Worm (Caenorhabditis elegans) whole organism, midembryonic: Measurements from ENCODE around the gene C33A12.3.

Experiments used
- T22C8.4 ChIP-seq: fragments of 200-800 bp; sonication (Bioruptor generic); IDR thresholded peaks from 2 replicates; pipeline ENCODE4 v1.3.6; 2022; ENCODE audit warnings: missing genetic modification characterization, missing compliant biosample characterization
- cog-1 ChIP-seq: sonication (generic microtip); optimal IDR thresholded peaks from 2 replicates; lab custom pipeline; 2016; ENCODE audit warnings: missing genetic modification characterization, missing compliant biosample characterization
- flt-1 ChIP-seq: fragments of 200-800 bp; sonication (Bioruptor generic); IDR thresholded peaks from 2 replicates; pipeline ENCODE4 v1.3.6; 2022; ENCODE audit warnings: missing genetic modification characterization, missing compliant biosample characterization
- klf-2 ChIP-seq: fragments of 200-800 bp; sonication (Bioruptor generic); conservative IDR thresholded peaks from 2 replicates; pipeline ENCODE4 v1.3.6; 2022; ENCODE audit warnings: missing genetic modification reagents, missing genetic modification characterization, missing compliant biosample characterization
- med-1 ChIP-seq: sonication (generic microtip); optimal IDR thresholded peaks from 2 replicates; lab custom pipeline; 2017; ENCODE audit warnings: missing genetic modification characterization, mild to moderate bottlenecking, missing compliant biosample characterization, antibody characterized with exemption, missing genetic modification reagents; ENCODE audit not compliant: insufficient read depth
- ref-1 ChIP-seq: fragments of 200-800 bp; sonication (Bioruptor generic); conservative IDR thresholded peaks from 2 replicates; pipeline ENCODE4 v1.3.6; 2022; ENCODE audit warnings: missing genetic modification reagents, missing genetic modification characterization, missing compliant biosample characterization
- tab-1 ChIP-seq: fragments of 200-800 bp; sonication (Bioruptor generic); IDR thresholded peaks from 2 replicates; pipeline ENCODE4 v1.3.6; 2022; ENCODE audit warnings: missing genetic modification characterization, missing compliant biosample characterization
- ztf-23 ChIP-seq: fragments of 200-800 bp; sonication (Bioruptor generic); IDR thresholded peaks from 2 replicates; pipeline ENCODE4 v1.3.6; 2022; ENCODE audit warnings: missing genetic modification reagents, missing genetic modification characterization, missing compliant biosample characterization
- ztf-29 ChIP-seq: fragments of 200-800 bp; sonication (Bioruptor generic); IDR thresholded peaks from 2 replicates; pipeline ENCODE4 v1.3.6; 2022; ENCODE audit warnings: missing genetic modification reagents, missing genetic modification characterization, missing compliant biosample characterization

C33A12.3 gene

ce11 chrIV:9512836-9513235 lies at the start of gene C33A12.3:
C33A12.3 (minus strand) TSS chrIV:9513002.
- TF ChIP-seq ztf-23 (GFP tag; lab: Robert Waterston, UW) (no peak), T22C8.4 (GFP tag; lab: Robert Waterston, UW) (no peak), tab-1 (GFP tag; lab: Robert Waterston, UW) (no peak), klf-2 (GFP tag; lab: Robert Waterston, UW) (no peak), ztf-29 (no peak), cog-1 (no peak), flt-1 (GFP tag; lab: Robert Waterston, UW) (no peak), med-1 (GFP tag; lab: Kevin White, UChicago) (no peak), ref-1 (GFP tag; lab: Robert Waterston, UW) (no peak)

DNA sequence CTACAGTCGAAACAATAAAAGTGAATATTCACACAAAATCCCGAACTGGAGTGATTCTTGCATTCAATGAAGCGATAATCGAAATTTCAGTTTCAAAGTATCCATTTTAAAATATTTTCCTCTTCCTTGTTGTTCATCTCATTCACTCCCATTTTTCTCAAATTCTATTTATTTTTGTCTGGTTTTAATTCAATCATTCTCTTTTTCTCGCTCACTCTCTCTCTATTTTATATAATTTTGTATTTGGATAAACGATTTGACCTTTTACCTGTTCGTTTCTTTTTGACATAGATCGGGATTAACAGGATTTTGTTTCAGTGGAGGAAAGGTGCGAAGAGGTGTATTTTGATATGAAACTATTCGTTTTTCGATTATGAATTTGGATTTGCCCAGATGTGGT lies 33.2 kb upstream of the C33A12.3 start, which contains the start of gene T05A1.5:
Gene T05A1.5, plus strand, starts transcription at position 301 of the 400 bp plus-strand sequence.
- TF ChIP-seq ref-1 (GFP tag; lab: Robert Waterston, UW): no peak
- TF ChIP-seq T22C8.4 (GFP tag; lab: Robert Waterston, UW): no peak
- no peak for TF ChIP-seq ztf-29
- TF ChIP-seq tab-1 (GFP tag; lab: Robert Waterston, UW): no peak
- no peak for TF ChIP-seq flt-1 (GFP tag; lab: Robert Waterston, UW)
- no peak for TF ChIP-seq cog-1
- TF ChIP-seq klf-2 (GFP tag; lab: Robert Waterston, UW): no peak
- TF ChIP-seq ztf-23 (GFP tag; lab: Robert Waterston, UW): no peak
- no peak for TF ChIP-seq med-1 (GFP tag; lab: Kevin White, UChicago)

DNA sequence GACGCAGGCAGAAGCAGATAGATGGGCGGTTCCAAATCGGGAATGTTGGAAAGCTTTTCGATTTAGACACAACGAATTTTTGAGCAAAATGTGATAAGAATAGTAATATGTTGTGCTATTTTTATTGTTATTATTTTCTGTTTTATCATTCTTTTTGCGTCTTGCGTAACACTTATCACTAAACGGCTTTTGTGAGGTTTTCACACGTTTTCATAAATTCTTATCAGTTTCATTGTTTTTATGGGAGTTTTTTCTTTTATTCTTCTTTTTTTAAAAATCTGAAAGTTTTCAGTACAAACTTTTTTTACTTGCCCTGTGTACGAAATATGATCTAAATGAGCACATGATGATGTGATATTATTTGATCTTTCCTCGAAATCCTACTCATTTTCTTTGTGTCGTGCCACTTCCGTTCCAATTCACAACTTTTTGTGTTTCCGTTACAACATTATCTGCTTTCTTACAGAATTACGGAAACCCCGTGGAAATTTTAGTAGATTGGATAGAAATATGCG lies 27.6 kb upstream of the C33A12.3 start, which contains the start of gene fbl-1:
Gene fbl-1, plus strand, starts transcription at position 465 of the 515 bp plus-strand sequence.
- TF ChIP-seq med-1 (GFP tag; lab: Kevin White, UChicago) (no peak), tab-1 (GFP tag; lab: Robert Waterston, UW) (no peak)

ce11 chrIV:9538214-9538613 lies 25.4 kb upstream of the C33A12.3 start:
- TF ChIP-seq cog-1: no peak
- no peak for TF ChIP-seq tab-1 (GFP tag; lab: Robert Waterston, UW)
- no peak for TF ChIP-seq ztf-23 (GFP tag; lab: Robert Waterston, UW)
- no peak for TF ChIP-seq flt-1 (GFP tag; lab: Robert Waterston, UW)
- no peak for TF ChIP-seq med-1 (GFP tag; lab: Kevin White, UChicago)
- no peak for TF ChIP-seq T22C8.4 (GFP tag; lab: Robert Waterston, UW)
- TF ChIP-seq ztf-29: no peak
- no peak for TF ChIP-seq ref-1 (GFP tag; lab: Robert Waterston, UW)
- TF ChIP-seq klf-2 (GFP tag; lab: Robert Waterston, UW): no peak

DNA sequence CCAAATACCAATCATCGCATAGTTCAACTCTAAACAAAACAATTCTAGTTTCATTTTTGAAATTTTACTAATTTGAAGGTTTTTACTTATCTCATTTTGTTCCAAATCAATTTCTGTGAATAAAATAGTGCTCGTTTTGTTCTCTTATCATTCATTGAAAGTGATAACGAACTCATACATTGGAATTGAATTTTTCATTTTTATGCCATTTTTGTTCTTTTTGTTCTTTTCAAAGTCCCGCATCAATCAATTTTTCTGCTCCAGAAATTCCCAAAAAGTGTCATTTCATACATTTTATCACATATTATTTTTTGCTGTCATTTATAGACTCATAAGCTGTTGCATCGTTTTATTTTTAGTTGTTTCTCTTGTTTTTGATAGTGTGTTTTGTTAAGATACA lies 24.7 kb upstream of the C33A12.3 start:
- no peak for TF ChIP-seq tab-1 (GFP tag; lab: Robert Waterston, UW)
- no peak for TF ChIP-seq flt-1 (GFP tag; lab: Robert Waterston, UW)
- no peak for TF ChIP-seq cog-1
- TF ChIP-seq med-1 (GFP tag; lab: Kevin White, UChicago): no peak
- TF ChIP-seq ztf-29: no peak
- no peak for TF ChIP-seq ztf-23 (GFP tag; lab: Robert Waterston, UW)

DNA sequence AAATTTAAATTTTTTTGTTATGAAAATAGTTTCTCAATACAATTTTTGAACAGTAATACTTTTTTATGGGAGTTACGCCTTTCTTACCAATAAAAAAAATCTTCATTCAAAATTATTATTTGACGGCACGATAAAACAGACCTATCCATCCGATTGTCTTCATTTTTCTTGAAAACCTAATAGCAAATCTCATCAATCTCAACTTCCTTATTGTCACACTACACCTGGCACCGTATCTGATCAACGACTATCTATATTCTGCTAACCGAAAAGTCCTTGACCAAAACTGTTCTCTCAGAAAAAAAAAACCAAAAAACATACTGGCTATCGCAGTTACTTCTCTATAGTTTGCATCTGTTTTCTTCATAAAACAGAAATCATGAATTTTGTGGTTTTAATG lies 23.3 kb upstream of the C33A12.3 start:
- no peak for TF ChIP-seq klf-2 (GFP tag; lab: Robert Waterston, UW)
- no peak for TF ChIP-seq flt-1 (GFP tag; lab: Robert Waterston, UW)
- no peak for TF ChIP-seq tab-1 (GFP tag; lab: Robert Waterston, UW)
- no peak for TF ChIP-seq ref-1 (GFP tag; lab: Robert Waterston, UW)

DNA sequence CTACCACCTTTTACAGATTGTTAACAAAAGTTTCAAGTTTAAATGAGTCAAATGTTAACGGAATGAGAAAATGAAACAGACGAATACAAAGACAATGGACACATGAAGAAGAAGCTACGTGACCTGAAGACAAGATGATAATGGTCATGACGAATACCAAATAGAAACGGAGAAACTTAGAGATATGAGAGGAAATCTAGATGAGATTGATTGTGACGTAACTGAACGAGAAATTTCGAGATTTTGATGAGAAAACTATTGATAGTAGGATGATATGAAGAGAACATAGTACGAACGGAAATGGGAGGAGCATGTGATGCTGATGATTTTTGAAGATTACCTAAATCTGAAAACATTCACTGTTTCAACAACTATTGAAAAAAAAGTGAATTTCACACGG lies 22.3 kb upstream of the C33A12.3 start:
- TF ChIP-seq ref-1 (GFP tag; lab: Robert Waterston, UW): no peak
- no peak for TF ChIP-seq tab-1 (GFP tag; lab: Robert Waterston, UW)
- TF ChIP-seq cog-1: no peak
- no peak for TF ChIP-seq ztf-29
- TF ChIP-seq T22C8.4 (GFP tag; lab: Robert Waterston, UW): no peak
- no peak for TF ChIP-seq med-1 (GFP tag; lab: Kevin White, UChicago)
- no peak for TF ChIP-seq klf-2 (GFP tag; lab: Robert Waterston, UW)
- TF ChIP-seq ztf-23 (GFP tag; lab: Robert Waterston, UW): no peak
- no peak for TF ChIP-seq flt-1 (GFP tag; lab: Robert Waterston, UW)

ce11 chrIV:9534342-9534741 lies 21.5 kb upstream of the C33A12.3 start:
- no peak for TF ChIP-seq ztf-23 (GFP tag; lab: Robert Waterston, UW)
- TF ChIP-seq flt-1 (GFP tag; lab: Robert Waterston, UW): no peak
- no peak for TF ChIP-seq klf-2 (GFP tag; lab: Robert Waterston, UW)
- TF ChIP-seq ref-1 (GFP tag; lab: Robert Waterston, UW): no peak
- TF ChIP-seq T22C8.4 (GFP tag; lab: Robert Waterston, UW): no peak
- TF ChIP-seq med-1 (GFP tag; lab: Kevin White, UChicago): no peak
- no peak for TF ChIP-seq tab-1 (GFP tag; lab: Robert Waterston, UW)
- TF ChIP-seq cog-1: no peak
- TF ChIP-seq ztf-29: no peak

- TF ChIP-seq med-1 (GFP tag; lab: Kevin White, UChicago): no peak
- TF ChIP-seq ztf-23 (GFP tag; lab: Robert Waterston, UW): no peak
- no peak for TF ChIP-seq ztf-29
- TF ChIP-seq klf-2 (GFP tag; lab: Robert Waterston, UW): no peak
- TF ChIP-seq T22C8.4 (GFP tag; lab: Robert Waterston, UW): no peak
- no peak for TF ChIP-seq cog-1
- TF ChIP-seq flt-1 (GFP tag; lab: Robert Waterston, UW): no peak
- no peak for TF ChIP-seq ref-1 (GFP tag; lab: Robert Waterston, UW)
- TF ChIP-seq tab-1 (GFP tag; lab: Robert Waterston, UW): no peak
Observed at ce11 chrIV:9533071-9533470, 20.3 kb upstream of the C33A12.3 start, which contains the start of gene F56H11.2. F56H11.2 (minus strand) TSS chrIV:9533171.

DNA sequence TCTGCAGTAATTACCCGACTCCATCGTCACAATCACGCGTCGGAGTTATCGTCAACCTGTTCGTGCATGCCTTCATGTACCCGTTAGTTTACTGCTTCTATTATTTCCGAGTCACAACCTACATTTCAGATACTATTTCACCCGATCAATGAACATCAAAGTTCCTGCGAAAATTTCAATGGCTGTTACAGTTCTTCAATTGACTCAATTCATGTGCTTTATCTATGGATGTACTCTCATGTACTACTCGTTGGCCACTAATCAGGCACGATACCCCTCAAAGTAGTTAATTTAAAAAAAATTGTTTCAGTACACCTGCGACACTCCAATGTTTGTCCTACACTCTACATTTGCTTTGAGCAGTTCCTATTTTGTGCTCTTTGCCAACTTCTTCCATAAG lies 18.0 kb upstream of the C33A12.3 start:
- TF ChIP-seq klf-2 (GFP tag; lab: Robert Waterston, UW) (no peak), tab-1 (GFP tag; lab: Robert Waterston, UW) (no peak), ztf-29 (no peak), T22C8.4 (GFP tag; lab: Robert Waterston, UW) (no peak), cog-1 (no peak), med-1 (GFP tag; lab: Kevin White, UChicago) (no peak), ztf-23 (GFP tag; lab: Robert Waterston, UW) (no peak), ref-1 (GFP tag; lab: Robert Waterston, UW) (no peak), flt-1 (GFP tag; lab: Robert Waterston, UW) (no peak)
